Worm (Caenorhabditis elegans) whole organism, L1 larva: ENCODE measurements around the gene nex-4.
A peak's percentile ranks its signal among the peaks of the same experiment; 100 is the strongest.
"Not testable (repeated sequence)": the region's sequence is repeated elsewhere in the genome, so short reads cannot be mapped to it uniquely, and the experiment has no call there.

Experiments
- aha-1 ChIP-seq: fragments of 150-350 bp; optimal IDR thresholded peaks from 2 replicates; lab custom pipeline; 2014; ENCODE audit warnings: missing biosample characterization, missing genetic modification characterization
- alr-1 ChIP-seq: fragments of 200-800 bp; sonication (Bioruptor generic); optimal IDR thresholded peaks from 2 replicates; lab custom pipeline; 2018; ENCODE audit warnings: borderline replicate concordance, mild to moderate bottlenecking, missing genetic modification characterization, missing compliant biosample characterization
- blmp-1 ChIP-seq: fragments of 150-350 bp; optimal IDR thresholded peaks from 2 replicates; lab custom pipeline; 2014; ENCODE audit warnings: missing biosample characterization, missing genetic modification characterization
- ceh-8 ChIP-seq: fragments of 200-800 bp; sonication (Bioruptor generic); optimal IDR thresholded peaks from 2 replicates; lab custom pipeline; 2018; ENCODE audit warnings: mild to moderate bottlenecking, missing genetic modification characterization, moderate library complexity, missing compliant biosample characterization
- ceh-90 ChIP-seq: sonication (generic microtip); optimal IDR thresholded peaks from 2 replicates; lab custom pipeline; 2016; ENCODE audit warnings: missing genetic modification characterization, missing compliant biosample characterization
- ces-1 ChIP-seq: fragments of 150-350 bp; optimal IDR thresholded peaks from 2 replicates; lab custom pipeline; 2014; ENCODE audit warnings: missing biosample characterization, missing genetic modification reagents, missing genetic modification characterization
- efl-1 ChIP-seq, 4 experiments: fragments of 150-350 bp; optimal IDR thresholded peaks in 3 of 4; peaks in 1 of 4; 1 replicate in 1 of 4; 2 replicates in 3 of 4; lab custom pipeline; 2014; ENCODE audit warnings: missing biosample characterization in 2 of 4, missing genetic modification characterization in 2 of 4, missing genetic modification reagents in 2 of 4
- egl-27 ChIP-seq, 2 experiments: fragments of 150-350 bp in 1 of 2; sonication (generic microtip); optimal IDR thresholded peaks; 3 replicates each; lab custom pipeline; 2017 to 2018; ENCODE audit warnings: missing biosample characterization in 2 of 2, missing genetic modification characterization in 2 of 2, missing genetic modification reagents in 2 of 2
- elt-3 ChIP-seq, 6 experiments: fragments of 150-350 bp in 1 of 6; sonication (generic microtip); optimal IDR thresholded peaks; 2 replicates each; lab custom pipeline; 2017 to 2018; ENCODE audit warnings: missing biosample characterization in 6 of 6, missing genetic modification characterization in 6 of 6, inconsistent platforms in 1 of 6
- ets-5 ChIP-seq: fragments of 200-800 bp; sonication (Bioruptor generic); IDR thresholded peaks from 2 replicates; pipeline ENCODE4 v1.3.6; 2022; ENCODE audit warnings: missing genetic modification characterization, missing compliant biosample characterization
- fkh-10 ChIP-seq: sonication (generic microtip); optimal IDR thresholded peaks from 2 replicates; lab custom pipeline; 2017; ENCODE audit warnings: missing biosample characterization, missing genetic modification reagents, missing genetic modification characterization
- fkh-4 ChIP-seq: sonication (generic microtip); optimal IDR thresholded peaks from 2 replicates; lab custom pipeline; 2016; ENCODE audit warnings: missing compliant biosample characterization, missing genetic modification characterization, borderline replicate concordance
- fkh-8 ChIP-seq: sonication (generic microtip); optimal IDR thresholded peaks from 2 replicates; lab custom pipeline; 2016; ENCODE audit warnings: mild to moderate bottlenecking, missing genetic modification characterization, missing compliant biosample characterization
- hlh-4 ChIP-seq: sonication (generic microtip); optimal IDR thresholded peaks from 2 replicates; lab custom pipeline; 2016; ENCODE audit warnings: mild to moderate bottlenecking, missing genetic modification characterization, missing compliant biosample characterization
- hpl-2 ChIP-seq: fragments of 150-350 bp; optimal IDR thresholded peaks from 2 replicates; lab custom pipeline; 2014; ENCODE audit warnings: missing biosample characterization, missing genetic modification reagents, missing genetic modification characterization
- lin-35 ChIP-seq, 2 experiments: fragments of 150-350 bp; optimal IDR thresholded peaks; 2 replicates each; lab custom pipeline; 2014; ENCODE audit warnings: missing biosample characterization in 2 of 2, missing genetic modification characterization in 2 of 2, missing genetic modification reagents in 2 of 2
- lin-39 ChIP-seq: fragments of 150-350 bp; optimal IDR thresholded peaks from 2 replicates; lab custom pipeline; 2014; ENCODE audit warnings: missing biosample characterization, missing genetic modification reagents, missing genetic modification characterization
- mep-1 ChIP-seq: fragments of 150-350 bp; optimal IDR thresholded peaks from 2 replicates; lab custom pipeline; 2014; ENCODE audit warnings: missing biosample characterization, missing genetic modification characterization
- nhr-12 ChIP-seq: sonication (generic microtip); optimal IDR thresholded peaks from 2 replicates; lab custom pipeline; 2017; ENCODE audit warnings: missing biosample characterization, missing genetic modification characterization
- nhr-20 ChIP-seq: sonication (generic microtip); optimal IDR thresholded peaks from 2 replicates; lab custom pipeline; 2016; ENCODE audit warnings: mild to moderate bottlenecking, missing genetic modification characterization, missing compliant biosample characterization
- nhr-71 ChIP-seq: sonication (generic microtip); optimal IDR thresholded peaks from 2 replicates; lab custom pipeline; 2016; ENCODE audit warnings: mild to moderate bottlenecking, missing genetic modification characterization, moderate library complexity, missing compliant biosample characterization
- nhr-76 ChIP-seq: sonication (generic microtip); optimal IDR thresholded peaks from 2 replicates; lab custom pipeline; 2017; ENCODE audit warnings: missing biosample characterization, missing genetic modification characterization
- nhr-77 ChIP-seq: fragments of 150-350 bp; optimal IDR thresholded peaks from 2 replicates; lab custom pipeline; 2014; ENCODE audit warnings: missing biosample characterization, missing genetic modification characterization
- nhr-84 ChIP-seq: sonication (generic microtip); optimal IDR thresholded peaks from 2 replicates; lab custom pipeline; 2017; ENCODE audit warnings: missing biosample characterization, missing genetic modification characterization
- nhr-85 ChIP-seq: sonication (generic microtip); peaks from one replicate; lab custom pipeline; 2016; ENCODE audit warnings: missing genetic modification characterization, inconsistent platforms, missing compliant biosample characterization
- nhr-90 ChIP-seq: sonication (generic microtip); optimal IDR thresholded peaks from 2 replicates; lab custom pipeline; 2016; ENCODE audit warnings: mild to moderate bottlenecking, missing genetic modification characterization, missing compliant biosample characterization; ENCODE audit not compliant: poor library complexity
- pax-3 ChIP-seq: fragments of 200-800 bp; sonication (Bioruptor generic); optimal IDR thresholded peaks from 2 replicates; lab custom pipeline; 2018; ENCODE audit warnings: mild to moderate bottlenecking, missing genetic modification characterization, moderate library complexity, missing compliant biosample characterization
- rnt-1 ChIP-seq: sonication (generic microtip); optimal IDR thresholded peaks from 2 replicates; lab custom pipeline; 2016; ENCODE audit warnings: mild to moderate bottlenecking, missing genetic modification characterization, moderate library complexity, missing compliant biosample characterization
- skn-1 ChIP-seq: fragments of 150-350 bp; optimal IDR thresholded peaks from 2 replicates; lab custom pipeline; 2014; ENCODE audit warnings: missing biosample characterization, missing genetic modification characterization
- snu-23 ChIP-seq: sonication (generic microtip); optimal IDR thresholded peaks from 2 replicates; lab custom pipeline; 2016; ENCODE audit warnings: missing genetic modification characterization, missing compliant biosample characterization
- sup-37 ChIP-seq: fragments of 200-800 bp; sonication (Bioruptor generic); optimal IDR thresholded peaks from 2 replicates; lab custom pipeline; 2018; ENCODE audit warnings: mild to moderate bottlenecking, missing genetic modification characterization, missing compliant biosample characterization
- tbx-2 ChIP-seq: sonication (generic microtip); optimal IDR thresholded peaks from 2 replicates; lab custom pipeline; 2016; ENCODE audit warnings: missing genetic modification characterization, missing compliant biosample characterization
- tlp-1 ChIP-seq: fragments of 150-350 bp; optimal IDR thresholded peaks from 2 replicates; lab custom pipeline; 2014; ENCODE audit warnings: missing biosample characterization, missing genetic modification characterization
- unc-130 ChIP-seq: fragments of 150-350 bp; optimal IDR thresholded peaks from 2 replicates; lab custom pipeline; 2017; ENCODE audit warnings: missing biosample characterization, missing genetic modification characterization, inconsistent platforms
- unc-62 ChIP-seq: fragments of 150-350 bp; optimal IDR thresholded peaks from 2 replicates; lab custom pipeline; 2014; ENCODE audit warnings: missing biosample characterization, missing genetic modification reagents, missing genetic modification characterization
- unc-86 ChIP-seq: sonication (generic microtip); optimal IDR thresholded peaks from 2 replicates; lab custom pipeline; 2016; ENCODE audit warnings: missing genetic modification characterization, missing compliant biosample characterization
- xbp-1 ChIP-seq: sonication (generic microtip); optimal IDR thresholded peaks from 2 replicates; lab custom pipeline; 2016; ENCODE audit warnings: missing genetic modification characterization, missing compliant biosample characterization
- zip-4 ChIP-seq: fragments of 200-800 bp; sonication (Bioruptor generic); optimal IDR thresholded peaks from 2 replicates; lab custom pipeline; 2018; ENCODE audit warnings: mild to moderate bottlenecking, missing genetic modification characterization, moderate library complexity, missing compliant biosample characterization
- ztf-11 ChIP-seq, 2 experiments: sonication (generic microtip); optimal IDR thresholded peaks; 2 replicates each; lab custom pipeline; 2016 to 2017; ENCODE audit warnings: missing genetic modification characterization in 2 of 2, missing biosample characterization in 1 of 2, missing compliant biosample characterization in 1 of 2

The nex-4 gene

ce11 chrV:4895744-4896143 lies 44.5 kb downstream of the nex-4 start, which contains the start of gene ugt-9 (continued):
- TF ChIP-seq nhr-76 (tag; lab: Kevin White, UChicago) (peak; percentile 77), rnt-1 (tag; lab: Kevin White, UChicago) (no peak), sup-37 (GFP tag; lab: Kevin White, UChicago) (no peak), nhr-90 (tag; lab: Kevin White, UChicago) (peak; percentile 39), pax-3 (tag; lab: Kevin White, UChicago) (no peak)
- TF ChIP-seq, all 84 proteins: peak for 13

- TF ChIP-seq elt-3 (tag; optimal IDR thresholded peaks at IDR 0.05; lab: Kevin White, UChicago); nhr-12; efl-1 (optimal IDR thresholded peaks at IDR 0.05; lab: Kevin White, UChicago); efl-1 (GFP tag; optimal IDR thresholded peaks at IDR 0.05 in 1 of 2; lab: Kevin White, UChicago): not testable (repeated sequence)
- TF ChIP-seq, all 84 proteins: peak for 0; not testable (repeated sequence) for 84
Measured at ce11 chrV:4900020-4900419, 48.8 kb downstream of the nex-4 start, which contains the start of gene ugt-10. Gene ugt-10, minus strand, starts transcription at chrV:4900120.

ce11 chrV:4901074-4901473 lies 49.8 kb downstream of the nex-4 start, which contains the start of gene ugt-67:
Gene ugt-67, plus strand, starts transcription at chrV:4901374.
- no peak for TF ChIP-seq nhr-84
- no peak for TF ChIP-seq fkh-8
- no peak for TF ChIP-seq hlh-4 (tag; lab: Kevin White, UChicago)
- TF ChIP-seq ceh-8 (GFP tag; lab: Kevin White, UChicago), result no peak
- no peak for TF ChIP-seq ceh-90 (tag; lab: Kevin White, UChicago)
- no peak for TF ChIP-seq nhr-85 (tag; lab: Kevin White, UChicago)
- TF ChIP-seq tbx-2, result no peak
- no peak for TF ChIP-seq nhr-71 (tag; lab: Kevin White, UChicago)
- no peak for TF ChIP-seq aha-1 (tag; lab: Kevin White, UChicago)
- no peak for TF ChIP-seq ztf-11 (tag; optimal IDR thresholded peaks at IDR 0.05; lab: Kevin White, UChicago)
- no peak for TF ChIP-seq fkh-10
- no peak for TF ChIP-seq zip-4 (GFP tag; lab: Kevin White, UChicago)

- TF ChIP-seq mep-1 (no peak), ces-1 (no peak), nhr-12 (no peak), egl-27 (tag; optimal IDR thresholded peaks at IDR 0.05; lab: Kevin White, UChicago) (no peak), lin-39 (no peak), nhr-77 (tag; lab: Kevin White, UChicago) (no peak), snu-23 (GFP tag; lab: Kevin White, UChicago) (peak; percentile 12), alr-1 (tag; lab: Kevin White, UChicago) (no peak), nhr-90 (tag; lab: Kevin White, UChicago) (no peak), efl-1 (optimal IDR thresholded peaks at IDR 0.05; lab: Kevin White, UChicago) (no peak), efl-1 (GFP tag; optimal IDR thresholded peaks at IDR 0.05 in 1 of 2; lab: Kevin White, UChicago) (peak in 1 of 2 experiments; percentile 53), lin-35 (GFP tag; optimal IDR thresholded peaks at IDR 0.05; lab: Kevin White, UChicago) (no peak), ets-5 (GFP tag; lab: Robert Waterston, UW) (no peak), sup-37 (GFP tag; lab: Kevin White, UChicago) (no peak), fkh-4 (tag; lab: Kevin White, UChicago) (no peak), fkh-10 (no peak), skn-1 (tag; lab: Kevin White, UChicago) (no peak), unc-130 (tag; lab: Kevin White, UChicago) (no peak), tlp-1 (tag; lab: Kevin White, UChicago) (no peak), hlh-4 (tag; lab: Kevin White, UChicago) (no peak), blmp-1 (no peak), nhr-20 (peak; percentile 41), hpl-2 (GFP tag; lab: Kevin White, UChicago) (no peak), unc-62 (GFP tag; lab: Kevin White, UChicago) (no peak), elt-3 (tag; optimal IDR thresholded peaks at IDR 0.05; lab: Kevin White, UChicago) (no peak), unc-86 (tag; lab: Kevin White, UChicago) (no peak), xbp-1 (tag; lab: Kevin White, UChicago) (no peak)
- TF ChIP-seq, all 84 proteins: peak for 3
Measured at ce11 chrV:4903696-4904095, 52.5 kb downstream of the nex-4 start, which contains the start of gene ugt-8. Gene ugt-8, plus strand, starts transcription at chrV:4903930.
